Fruit fly (Drosophila melanogaster) whole organism, embryonic: Measurements from ENCODE around the gene bnl.
A peak's percentile ranks its signal among the peaks of the same experiment; 100 is the strongest.

ENCODE experiments used
- Aef1 ChIP-seq: fragments of 200-800 bp; sonication (Bioruptor generic); IDR thresholded peaks from 3 replicates; pipeline ENCODE4 v1.3.6; 2022; ENCODE audit warnings: missing biosample characterization, missing genetic modification characterization
- B-H1 ChIP-seq: fragments of 200-800 bp; sonication (Bioruptor generic); IDR thresholded peaks from 3 replicates; pipeline ENCODE4 v1.3.6; 2022; ENCODE audit warnings: missing biosample characterization, missing genetic modification characterization
- CG12071 ChIP-seq: fragments of 200-800 bp; sonication (Bioruptor generic); optimal IDR thresholded peaks from 3 replicates; lab custom pipeline; 2018; ENCODE audit warnings: missing biosample characterization, mild to moderate bottlenecking, missing genetic modification characterization
- CG12942 ChIP-seq: fragments of 200-800 bp; sonication (Bioruptor generic); optimal IDR thresholded peaks from 3 replicates; lab custom pipeline; 2016; ENCODE audit warnings: missing biosample characterization, missing genetic modification characterization
- CG13287 ChIP-seq: fragments of 200-800 bp; sonication (Bioruptor generic); IDR thresholded peaks from 2 replicates; pipeline ENCODE4 v1.3.6; 2022; ENCODE audit warnings: missing biosample characterization, missing genetic modification characterization; ENCODE audit not compliant: partially characterized antibody
- CG14860 ChIP-seq: fragments of 200-800 bp; sonication (Bioruptor generic); IDR thresholded peaks from 3 replicates; pipeline ENCODE4 v1.3.6; 2022; ENCODE audit warnings: missing biosample characterization, missing genetic modification characterization; ENCODE audit not compliant: partially characterized antibody
- CG1603 ChIP-seq: fragments of 200-800 bp; sonication (Bioruptor generic); optimal IDR thresholded peaks from 2 replicates; lab custom pipeline; 2019; ENCODE audit warnings: missing biosample characterization, mild to moderate bottlenecking, missing genetic modification characterization, moderate library complexity
- CG31365 ChIP-seq: fragments of 200-800 bp; sonication (Bioruptor generic); optimal IDR thresholded peaks from 2 replicates; lab custom pipeline; 2018; ENCODE audit warnings: missing biosample characterization, mild to moderate bottlenecking, missing genetic modification characterization
- CG42726 ChIP-seq: fragments of 200-800 bp; sonication (Bioruptor generic); IDR thresholded peaks from 2 replicates; pipeline ENCODE4 v1.3.6; 2022; ENCODE audit warnings: missing biosample characterization, missing genetic modification characterization; ENCODE audit not compliant: partially characterized antibody
- CG4404 ChIP-seq: fragments of 200-800 bp; sonication (Bioruptor generic); IDR thresholded peaks from 2 replicates; pipeline ENCODE4 v1.3.6; 2022; ENCODE audit warnings: missing biosample characterization, missing genetic modification characterization
- CG4707 ChIP-seq: fragments of 200-800 bp; sonication (Bioruptor generic); optimal IDR thresholded peaks from 2 replicates; lab custom pipeline; 2018; ENCODE audit warnings: missing biosample characterization, mild to moderate bottlenecking, missing genetic modification characterization, moderate library complexity
- CG7928 ChIP-seq: fragments of 200-800 bp; sonication (Bioruptor generic); optimal IDR thresholded peaks from 2 replicates; lab custom pipeline; 2017; ENCODE audit warnings: missing biosample characterization, mild to moderate bottlenecking, missing genetic modification characterization
- Dll ChIP-seq: fragments of 200-800 bp; sonication (Bioruptor generic); IDR thresholded peaks from 4 replicates; pipeline ENCODE4 v1.3.6; 2022; ENCODE audit warnings: missing biosample characterization, missing genetic modification characterization; ENCODE audit not compliant: partially characterized antibody
- Dp ChIP-seq: fragments of 200-800 bp; sonication (Bioruptor generic); optimal IDR thresholded peaks from 2 replicates; lab custom pipeline; 2018; ENCODE audit warnings: missing biosample characterization, mild to moderate bottlenecking, missing genetic modification characterization, moderate library complexity
- ERR ChIP-seq: fragments of 200-800 bp; sonication (Bioruptor generic); optimal IDR thresholded peaks from 2 replicates; lab custom pipeline; 2016; ENCODE audit warnings: missing biosample characterization, missing genetic modification characterization
- H15 ChIP-seq: fragments of 200-800 bp; sonication (Bioruptor generic); IDR thresholded peaks from 3 replicates; pipeline ENCODE4 v1.3.6; 2022; ENCODE audit warnings: missing biosample characterization, missing genetic modification characterization
- Hey ChIP-seq: fragments of 200-800 bp; sonication (Bioruptor generic); optimal IDR thresholded peaks from 3 replicates; lab custom pipeline; 2018; ENCODE audit warnings: missing biosample characterization, mild to moderate bottlenecking, missing genetic modification characterization
- Hmr ChIP-seq: fragments of 200-800 bp; sonication (Bioruptor generic); optimal IDR thresholded peaks from 3 replicates; lab custom pipeline; 2017; ENCODE audit warnings: mild to moderate bottlenecking, missing biosample characterization, missing genetic modification reagents, missing genetic modification characterization
- MESR4 ChIP-seq: fragments of 200-800 bp; sonication (Bioruptor generic); optimal IDR thresholded peaks from 2 replicates; lab custom pipeline; 2018; ENCODE audit warnings: missing biosample characterization, mild to moderate bottlenecking, missing genetic modification characterization, moderate library complexity
- Meics ChIP-seq: fragments of 200-800 bp; sonication (Bioruptor generic); optimal IDR thresholded peaks from 2 replicates; lab custom pipeline; 2017; ENCODE audit warnings: missing biosample characterization, mild to moderate bottlenecking, missing genetic modification characterization
- Sox100B ChIP-seq: fragments of 200-800 bp; sonication (Bioruptor generic); optimal IDR thresholded peaks from 3 replicates; lab custom pipeline; 2018; ENCODE audit warnings: missing biosample characterization, mild to moderate bottlenecking, missing genetic modification characterization
- Ssrp ChIP-seq: fragments of 200-800 bp; sonication (Bioruptor generic); optimal IDR thresholded peaks from 2 replicates; lab custom pipeline; 2018; ENCODE audit warnings: missing biosample characterization, mild to moderate bottlenecking, missing genetic modification characterization, moderate library complexity
- bcd ChIP-seq: fragments of 200-800 bp; sonication (Bioruptor generic); optimal IDR thresholded peaks from 2 replicates; lab custom pipeline; 2017; ENCODE audit warnings: missing biosample characterization, mild to moderate bottlenecking, missing genetic modification characterization
- cad ChIP-seq: fragments of >200 bp; optimal IDR thresholded peaks from 2 replicates; lab custom pipeline; 2017; ENCODE audit warnings: missing biosample characterization, missing genetic modification characterization
- chif ChIP-seq, 2 experiments: fragments of 200-800 bp; sonication (Bioruptor generic); optimal IDR thresholded peaks; 3 replicates each; lab custom pipeline; 2016; ENCODE audit warnings: missing biosample characterization in 2 of 2, missing genetic modification characterization in 2 of 2
- ci ChIP-seq: fragments of 200-800 bp; sonication (Bioruptor generic); IDR thresholded peaks from 3 replicates; pipeline ENCODE4 v1.3.6; 2022; ENCODE audit warnings: missing biosample characterization, missing genetic modification characterization
- danr ChIP-seq: fragments of 200-800 bp; sonication (Bioruptor generic); IDR thresholded peaks from 2 replicates; pipeline ENCODE4 v1.3.6; 2022; ENCODE audit warnings: missing biosample characterization, missing genetic modification characterization
- dimm ChIP-seq: fragments of 200-800 bp; sonication (Bioruptor generic); IDR thresholded peaks from 2 replicates; pipeline ENCODE4 v1.3.6; 2022; ENCODE audit warnings: missing biosample characterization, missing genetic modification characterization
- gfzf ChIP-seq: fragments of 200-800 bp; sonication (Bioruptor generic); optimal IDR thresholded peaks from 2 replicates; lab custom pipeline; 2016; ENCODE audit warnings: missing biosample characterization, mild to moderate bottlenecking, missing genetic modification characterization, moderate library complexity
- grn ChIP-seq: fragments of 200-800 bp; sonication (Bioruptor generic); optimal IDR thresholded peaks from 3 replicates; lab custom pipeline; 2017; ENCODE audit warnings: missing biosample characterization, missing genetic modification characterization
- ham ChIP-seq: fragments of 200-800 bp; sonication (Bioruptor generic); IDR thresholded peaks from 2 replicates; pipeline ENCODE4 v1.3.6; 2022; ENCODE audit warnings: missing biosample characterization, missing genetic modification characterization
- hb ChIP-seq: fragments of 200-800 bp; sonication (Bioruptor generic); IDR thresholded peaks from 3 replicates; pipeline ENCODE4 v1.3.6; 2022; ENCODE audit warnings: missing biosample characterization, missing genetic modification characterization; ENCODE audit not compliant: partially characterized antibody
- hkb ChIP-seq, 2 experiments: fragments of 200-800 bp in 1 of 2; fragments of >200 bp in 1 of 2; sonication (Bioruptor generic) in 1 of 2; IDR thresholded peaks in 1 of 2; optimal IDR thresholded peaks in 1 of 2; 2 replicates each; pipeline versions ENCODE4 v1.3.6 to Lab custom; 2017 to 2022; ENCODE audit warnings: missing biosample characterization in 1 of 2, missing genetic modification characterization in 1 of 2
- kni ChIP-seq: fragments of 200-800 bp; sonication (Bioruptor generic); optimal IDR thresholded peaks from 3 replicates; lab custom pipeline; 2017; ENCODE audit warnings: mild to moderate bottlenecking, missing biosample characterization, missing genetic modification reagents, missing genetic modification characterization
- lmd ChIP-seq: fragments of 200-800 bp; sonication (Bioruptor generic); IDR thresholded peaks from 2 replicates; pipeline ENCODE4 v1.3.6; 2022; ENCODE audit warnings: missing biosample characterization, missing genetic modification characterization
- lov ChIP-seq, 2 experiments: fragments of 200-800 bp in 1 of 2; fragments of >200 bp in 1 of 2; sonication (Bioruptor generic) in 1 of 2; IDR thresholded peaks in 1 of 2; optimal IDR thresholded peaks in 1 of 2; 2 replicates in 1 of 2; 3 replicates in 1 of 2; pipeline versions ENCODE4 v1.3.6 to Lab custom; 2017 to 2022; ENCODE audit warnings: missing biosample characterization in 1 of 2, missing genetic modification characterization in 1 of 2
- mld ChIP-seq: fragments of 200-800 bp; sonication (Bioruptor generic); IDR thresholded peaks from 3 replicates; pipeline ENCODE4 v1.3.6; 2022; ENCODE audit warnings: missing biosample characterization, missing genetic modification characterization; ENCODE audit not compliant: partially characterized antibody
- otp ChIP-seq: fragments of 200-800 bp; sonication (Bioruptor generic); IDR thresholded peaks from 3 replicates; pipeline ENCODE4, ENCODE4 v1.3.6; 2022; ENCODE audit warnings: missing biosample characterization, missing genetic modification characterization
- pnt ChIP-seq: fragments of 200-800 bp; sonication (Bioruptor generic); optimal IDR thresholded peaks from 3 replicates; lab custom pipeline; 2016; ENCODE audit warnings: missing biosample characterization, missing genetic modification characterization
- prd ChIP-seq, 3 experiments: fragments of >200 bp in 2 of 3; fragments of 200-800 bp in 1 of 3; sonication (Bioruptor generic) in 1 of 3; optimal IDR thresholded peaks in 2 of 3; IDR thresholded peaks in 1 of 3; 2 replicates in 2 of 3; 3 replicates in 1 of 3; pipeline versions ENCODE4 v1.3.6 to Lab custom; 2017 to 2022; ENCODE audit warnings: missing biosample characterization in 1 of 3, missing genetic modification characterization in 1 of 3
- scrt ChIP-seq: fragments of 200-800 bp; sonication (Bioruptor generic); optimal IDR thresholded peaks from 2 replicates; lab custom pipeline; 2018; ENCODE audit warnings: missing biosample characterization, mild to moderate bottlenecking, missing genetic modification characterization, moderate library complexity
- seq ChIP-seq: fragments of 200-800 bp; sonication (Bioruptor generic); IDR thresholded peaks from 2 replicates; pipeline ENCODE4 v1.3.6; 2022; ENCODE audit warnings: missing biosample characterization, missing genetic modification characterization
- slou ChIP-seq: fragments of 200-800 bp; sonication (Bioruptor generic); optimal IDR thresholded peaks from 3 replicates; lab custom pipeline; 2016; ENCODE audit warnings: missing biosample characterization, missing genetic modification characterization
- tin ChIP-seq: fragments of 200-800 bp; sonication (Bioruptor generic); optimal IDR thresholded peaks from 3 replicates; lab custom pipeline; 2016; ENCODE audit warnings: missing biosample characterization, missing genetic modification characterization
- vnd ChIP-seq: fragments of 200-800 bp; sonication (Bioruptor generic); IDR thresholded peaks from 3 replicates; pipeline ENCODE4 v1.3.6; 2022; ENCODE audit warnings: missing biosample characterization, missing genetic modification characterization; ENCODE audit not compliant: partially characterized antibody
- wdn ChIP-seq: fragments of 200-800 bp; sonication (Bioruptor generic); IDR thresholded peaks from 2 replicates; pipeline ENCODE4 v1.3.6; 2022; ENCODE audit warnings: missing biosample characterization, missing genetic modification characterization
- zf30C ChIP-seq: fragments of 200-800 bp; sonication (Bioruptor generic); optimal IDR thresholded peaks from 3 replicates; lab custom pipeline; 2018; ENCODE audit warnings: missing biosample characterization, mild to moderate bottlenecking, missing genetic modification characterization

bnl gene

DNA sequence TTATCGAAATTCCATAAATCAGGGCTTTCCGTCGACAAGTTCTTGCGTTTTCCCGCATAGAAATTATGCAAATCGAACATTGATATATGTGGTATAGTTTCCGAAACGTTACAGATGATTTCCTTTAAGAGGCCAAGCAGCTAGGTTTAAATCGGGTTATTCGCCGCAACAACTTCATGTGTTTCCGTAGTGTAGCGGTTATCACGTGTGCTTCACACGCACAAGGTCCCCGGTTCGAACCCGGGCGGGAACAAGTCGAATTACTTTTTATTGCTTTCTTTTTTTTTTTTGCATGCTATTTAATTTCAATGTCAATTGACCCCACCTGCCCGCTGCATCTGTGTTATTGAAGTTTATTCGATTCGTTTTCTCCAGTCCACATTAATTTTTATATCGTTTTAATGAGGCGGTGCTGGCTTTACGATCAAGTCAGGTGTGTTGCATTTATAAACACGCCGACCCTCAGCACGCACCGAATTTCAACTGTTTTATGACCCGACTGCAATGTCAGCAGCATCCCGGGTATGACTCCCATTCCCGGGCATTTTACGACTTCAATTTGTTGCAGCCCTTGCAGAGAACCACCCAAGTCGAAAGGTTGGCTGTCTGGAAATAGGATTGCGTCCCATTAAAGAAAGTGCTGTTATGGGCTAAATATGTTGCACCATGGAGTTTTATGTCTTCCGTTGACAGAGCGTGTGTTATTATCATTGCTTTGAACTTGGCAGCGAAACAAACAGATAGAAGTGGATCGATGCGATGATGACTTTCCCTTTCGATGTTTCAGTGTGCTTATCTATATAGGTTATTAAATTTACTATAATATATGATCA is 46.5 kb downstream of the bnl start (continued):
- no peak for TF ChIP-seq dimm (GFP tag; lab: Robert Waterston, UW)
- peak; percentile 84 for TF ChIP-seq mld (GFP tag; lab: Robert Waterston, UW)
- TF ChIP-seq B-H1 = no peak
- TF ChIP-seq Aef1 (GFP tag; lab: Robert Waterston, UW) = no peak
- TF ChIP-seq gfzf (GFP tag; lab: Kevin White, UChicago) = no peak
- TF ChIP-seq kni (GFP tag; lab: Kevin White, UChicago) = no peak
- TF ChIP-seq chif (GFP tag; optimal IDR thresholded peaks at IDR 0.05; lab: Kevin White, UChicago) = no peak
- TF ChIP-seq Dp (GFP tag; lab: Kevin White, UChicago) = no peak
- no peak for TF ChIP-seq MESR4 (GFP tag; lab: Kevin White, UChicago)
- peak; percentile 72 for TF ChIP-seq vnd (GFP tag; lab: Robert Waterston, UW)
- no peak for TF ChIP-seq CG31365 (tag; lab: Kevin White, UChicago)
- TF ChIP-seq tin (GFP tag; lab: Kevin White, UChicago) = no peak
- TF ChIP-seq ci = peak; percentile 8; the same call in 1 of the 3 replicates
- TF ChIP-seq ham (GFP tag; lab: Robert Waterston, UW) = no peak
- peak; percentile 89 for TF ChIP-seq CG42726
- no peak for TF ChIP-seq CG12942 (GFP tag; lab: Kevin White, UChicago)
- TF ChIP-seq wdn (GFP tag; lab: Robert Waterston, UW) = 0 out of 2 replicates have a peak, but pooled peaks have one; percentile 4
- no peak for TF ChIP-seq prd (optimal IDR thresholded peaks at IDR 0.05; lab: Kevin White, UChicago)
- no peak for TF ChIP-seq prd (GFP tag; IDR thresholded peaks at IDR 0.05; lab: Robert Waterston, UW)
- TF ChIP-seq lov (optimal IDR thresholded peaks at IDR 0.05; lab: Kevin White, UChicago) = no peak
- TF ChIP-seq lov (GFP tag; IDR thresholded peaks at IDR 0.05; lab: Robert Waterston, UW) = no peak
- TF ChIP-seq hb (GFP tag; lab: Robert Waterston, UW) = peak; percentile 59; the same call in 1 of the 3 replicates
- no peak for TF ChIP-seq pnt (GFP tag; lab: Kevin White, UChicago)
- no peak for TF ChIP-seq CG4707 (GFP tag; lab: Kevin White, UChicago)
- TF ChIP-seq H15 (GFP tag; lab: Robert Waterston, UW) = no peak
- TF ChIP-seq hkb (optimal IDR thresholded peaks at IDR 0.05; lab: Kevin White, UChicago) = no peak
- no peak for TF ChIP-seq hkb (GFP tag; IDR thresholded peaks at IDR 0.05; lab: Robert Waterston, UW)
- peak; percentile 61; the same call in 1 of the 2 replicates for TF ChIP-seq CG13287 (GFP tag; lab: Robert Waterston, UW)
- peak; percentile 74 for TF ChIP-seq CG14860 (GFP tag; lab: Robert Waterston, UW)
- TF ChIP-seq danr (GFP tag; lab: Robert Waterston, UW) = no peak
- no peak for TF ChIP-seq slou (GFP tag; lab: Kevin White, UChicago)
- TF ChIP-seq Dll (GFP tag; lab: Robert Waterston, UW) = peak; percentile 50; the same call in 2 of the 4 replicates
- no peak for TF ChIP-seq Hey (tag; lab: Kevin White, UChicago)
- no peak for TF ChIP-seq seq (GFP tag; lab: Robert Waterston, UW)
- TF ChIP-seq ERR (GFP tag; lab: Kevin White, UChicago) = no peak
- no peak for TF ChIP-seq lmd (GFP tag; lab: Robert Waterston, UW)
- TF ChIP-seq scrt = no peak
- no peak for TF ChIP-seq CG1603
- no peak for TF ChIP-seq zf30C (GFP tag; lab: Kevin White, UChicago)
- peak; percentile 84 for TF ChIP-seq cad (GFP tag; lab: Kevin White, UChicago)
- TF ChIP-seq CG7928 (GFP tag; lab: Kevin White, UChicago) = no peak
- TF ChIP-seq Sox100B = no peak
- no peak for TF ChIP-seq Meics
- TF ChIP-seq otp (GFP tag; lab: Robert Waterston, UW) = no peak
- TF ChIP-seq Hmr (GFP tag; lab: Kevin White, UChicago) = no peak
- no peak for TF ChIP-seq CG12071 (GFP tag; lab: Kevin White, UChicago)
- no peak for TF ChIP-seq CG4404 (GFP tag; lab: Robert Waterston, UW)
- TF ChIP-seq grn (GFP tag; lab: Kevin White, UChicago) = no peak
- no peak for TF ChIP-seq bcd
- no peak for TF ChIP-seq Ssrp (tag; lab: Kevin White, UChicago)
